Worm (Caenorhabditis elegans): ENCODE results near the gene C32B5.13.

ce11 chrII:948091-948490 is 13.8 kb downstream of the C32B5.13 start, which contains the start of gene fbxc-32:
- TF ChIP-seq hlh-1 (tag; optimal IDR thresholded peaks at IDR 0.05) (no peak), nhr-28 (tag; optimal IDR thresholded peaks at IDR 0.05) (no peak), elt-3 (tag; optimal IDR thresholded peaks at IDR 0.05) (no peak), unc-39 (tag; optimal IDR thresholded peaks at IDR 0.05) (no peak), lin-13 (tag; optimal IDR thresholded peaks at IDR 0.05) (no peak), elt-1 (tag; optimal IDR thresholded peaks at IDR 0.05; ENCODE audit: borderline replicate concordance, insufficient read depth) (no peak), nhr-76 (tag; optimal IDR thresholded peaks at IDR 0.05) (no peak), nhr-237 (tag; optimal IDR thresholded peaks at IDR 0.05) (no peak), ces-1 (GFP tag; optimal IDR thresholded peaks at IDR 0.05) (no peak), ceh-39 (tag; optimal IDR thresholded peaks at IDR 0.05) (no peak), unc-62 (GFP tag; optimal IDR thresholded peaks at IDR 0.05) (no peak), ztf-11 (tag; optimal IDR thresholded peaks at IDR 0.05) (no peak), mab-5 (tag; optimal IDR thresholded peaks at IDR 0.05) (no peak), lsy-2 (tag; optimal IDR thresholded peaks at IDR 0.05) (no peak)
